Fruit fly (Drosophila melanogaster): ENCODE measurements around the gene mRpS22.

Gene mRpS22

dm6 chr3R:27922673-27923175 is 6.0 kb downstream of the mRpS22 start, which contains the start of gene RpL4 (continued):
- TF ChIP-seq lola (GFP tag; optimal IDR thresholded peaks at IDR 0.05) (peak in 1 of 3 experiments; percentile 61), CG15601 (tag; optimal IDR thresholded peaks at IDR 0.05) (peak; percentile 76), CG4328 (GFP tag; optimal IDR thresholded peaks at IDR 0.05) (peak; percentile 88), Sox100B (GFP tag; optimal IDR thresholded peaks at IDR 0.05) (peak; percentile 87), PHDP (tag; optimal IDR thresholded peaks at IDR 0.05) (peak; percentile 82), D19B (GFP tag; optimal IDR thresholded peaks at IDR 0.05) (peak; percentile 51), C15 (GFP tag; IDR thresholded peaks at IDR 0.05) (peak; percentile 72; the same call in 1 of the 3 replicates), HLH3B (GFP tag; IDR thresholded peaks at IDR 0.05) (peak; percentile 78), Bgb (GFP tag; IDR thresholded peaks at IDR 0.05; ENCODE audit: partially characterized antibody) (peak; percentile 43), CG2202 (tag; optimal IDR thresholded peaks at IDR 0.05) (peak; percentile 78), sna (GFP tag; IDR thresholded peaks at IDR 0.05; ENCODE audit: partially characterized antibody) (no peak), abd-A (tag; optimal IDR thresholded peaks at IDR 0.05) (no peak), peb (GFP tag; IDR thresholded peaks at IDR 0.05) (no peak), CG9932 (GFP tag; IDR thresholded peaks at IDR 0.05) (peak; percentile 65), slou (GFP tag; optimal IDR thresholded peaks at IDR 0.05) (peak; percentile 35), inv (GFP tag; IDR thresholded peaks at IDR 0.05; ENCODE audit: partially characterized antibody) (no peak), ftz-f1 (GFP tag; optimal IDR thresholded peaks at IDR 0.05) (no peak), lbe (GFP tag; optimal IDR thresholded peaks at IDR 0.05) (peak; percentile 51), Max (GFP tag; optimal IDR thresholded peaks at IDR 0.05) (peak; percentile 75), Ravus (GFP tag; IDR thresholded peaks at IDR 0.05) (no peak; the same call in 1 of the 2 replicates), Nf-YA (GFP tag; IDR thresholded peaks at IDR 0.05) (peak; percentile 44; the same call in 1 of the 2 replicates), Hr78 (GFP tag; optimal IDR thresholded peaks at IDR 0.05) (peak in 1 of 2 experiments; percentile 19), CG11695 (GFP tag; IDR thresholded peaks at IDR 0.05) (peak; percentile 70), NFAT (GFP tag; IDR thresholded peaks at IDR 0.05) (peak; percentile 79), tgo (GFP tag; IDR thresholded peaks at IDR 0.05) (peak; percentile 67), CG5245 (GFP tag; optimal IDR thresholded peaks at IDR 0.05) (peak; percentile 76), B-H1 (GFP tag; IDR thresholded peaks at IDR 0.05) (peak; percentile 56; the same call in 1 of the 3 replicates), CG9797 (GFP tag; optimal IDR thresholded peaks at IDR 0.05) (peak; percentile 27), pho (GFP tag; optimal IDR thresholded peaks at IDR 0.05) (peak; percentile 77), eve (GFP tag; optimal IDR thresholded peaks at IDR 0.05) (no peak), vnd (GFP tag; IDR thresholded peaks at IDR 0.05; ENCODE audit: partially characterized antibody) (no peak), Taf1 (GFP tag; IDR thresholded peaks at IDR 0.05) (0 out of 2 replicates have a peak, but pooled peaks have one; percentile 26), dmrt99B (tag; optimal IDR thresholded peaks at IDR 0.05) (peak; percentile 64), CG30431 (GFP tag; optimal IDR thresholded peaks at IDR 0.05) (peak; percentile 76), gfzf (GFP tag; optimal IDR thresholded peaks at IDR 0.05) (peak; percentile 4), sc (optimal IDR thresholded peaks at IDR 0.05) (no peak), sc (GFP tag; optimal IDR thresholded peaks at IDR 0.05) (peak; percentile 88), Oaz (GFP tag; IDR thresholded peaks at IDR 0.05) (peak; percentile 69), prd (optimal IDR thresholded peaks at IDR 0.05) (no peak), prd (GFP tag; IDR thresholded peaks at IDR 0.05) (peak; percentile 48; the same call in 2 of the 3 replicates), CG1647 (GFP tag; optimal IDR thresholded peaks at IDR 0.05) (peak; percentile 59), fu2 (GFP tag; optimal IDR thresholded peaks at IDR 0.05) (peak; percentile 41), CG7839 (tag; optimal IDR thresholded peaks at IDR 0.05) (peak; percentile 81), sug (tag; optimal IDR thresholded peaks at IDR 0.05) (peak; percentile 72), CG14014 (GFP tag; IDR thresholded peaks at IDR 0.05) (peak; percentile 61; the same call in 1 of the 2 replicates), Dek (tag; optimal IDR thresholded peaks at IDR 0.05) (peak; percentile 53), Mad (GFP tag; optimal IDR thresholded peaks at IDR 0.05) (peak; percentile 79), CG9215 (GFP tag; IDR thresholded peaks at IDR 0.05) (no peak), gcm2 (GFP tag; optimal IDR thresholded peaks at IDR 0.05) (peak; percentile 79), CG32772 (GFP tag; IDR thresholded peaks at IDR 0.05) (peak; percentile 42; the same call in 1 of the 2 replicates)

Measured in whole organism, embryonic.